Fruit fly (Drosophila melanogaster): Measurements from ENCODE around the gene CG42656.

dm6 chr3R:7492099-7492498 lies 972 bp downstream of the CG42656 start:
- TF ChIP-seq CG8319 (GFP tag; optimal IDR thresholded peaks at IDR 0.05) (no peak), dsx (GFP tag; optimal IDR thresholded peaks at IDR 0.05; ENCODE audit: poor library complexity, severe bottlenecking) (no peak), Sox15 (GFP tag; optimal IDR thresholded peaks at IDR 0.05) (no peak)
